ENCODE assay signal across 1 worm cellular context in genomic region chrIV:4605608-4606007, ce11.
TF ChIP-seq lines count a peak whose summit lies in the region.

nspg-10 (plus strand) TSS chrIV:4605786.

TF ChIP-seq in whole organism, L4 larva, 104 proteins besides CTCF, POLR2A, EP300 and RAD21 (continued from another document):
- peak; percentile 37 for TF ChIP-seq nhr-77 (tag; optimal IDR thresholded peaks at IDR 0.05; lab: Kevin White, UChicago)
- TF ChIP-seq Y75B8A.6 (GFP tag; IDR thresholded peaks at IDR 0.05; lab: Robert Waterston, UW) = no peak
- peak; percentile 85 for TF ChIP-seq pqm-1 (tag; optimal IDR thresholded peaks at IDR 0.05; lab: Kevin White, UChicago)
